Worm (Caenorhabditis elegans): Measurements from ENCODE around the gene lst-4.

Gene lst-4

ce11 chrIV:14089749-14090148 is 20.1 kb upstream of the lst-4 start:
- no peak for TF ChIP-seq ztf-3 (GFP tag; optimal IDR thresholded peaks at IDR 0.05)
- TF ChIP-seq Y53G8AR.9 (GFP tag; conservative IDR thresholded peaks at IDR 0.05): no peak
- TF ChIP-seq sdz-38 (tag; optimal IDR thresholded peaks at IDR 0.05): no peak
- no peak for TF ChIP-seq attf-5 (GFP tag; optimal IDR thresholded peaks at IDR 0.05)
- TF ChIP-seq hmg-1.2 (GFP tag; IDR thresholded peaks at IDR 0.05): no peak
- no peak for TF ChIP-seq ccch-3 (GFP tag; optimal IDR thresholded peaks at IDR 0.05)
- TF ChIP-seq snpc-1.1 (tag; optimal IDR thresholded peaks at IDR 0.05; ENCODE audit: insufficient read depth): no peak
- no peak for TF ChIP-seq ztf-6 (GFP tag; IDR thresholded peaks at IDR 0.05)
- TF ChIP-seq rpc-1 (optimal IDR thresholded peaks at IDR 0.05): no peak
- no peak for TF ChIP-seq rpc-1 (tag; optimal IDR thresholded peaks at IDR 0.05)
- no peak for TF ChIP-seq ama-1 (optimal IDR thresholded peaks at IDR 0.05)
- TF ChIP-seq ama-1 (GFP tag; optimal IDR thresholded peaks at IDR 0.05): no peak
- TF ChIP-seq rcor-1 (GFP tag; IDR thresholded peaks at IDR 0.05): no peak
- TF ChIP-seq F33H1.4 (GFP tag; IDR thresholded peaks at IDR 0.05): no peak
- TF ChIP-seq nfya-2 (GFP tag; IDR thresholded peaks at IDR 0.05): no peak
- TF ChIP-seq dpff-1 (tag; optimal IDR thresholded peaks at IDR 0.05): no peak
- no peak for TF ChIP-seq F57C9.4 (tag; optimal IDR thresholded peaks at IDR 0.05)
- TF ChIP-seq die-1 (tag; optimal IDR thresholded peaks at IDR 0.05): no peak
- TF ChIP-seq D2030.7 (GFP tag; IDR thresholded peaks at IDR 0.05): no peak
- no peak for TF ChIP-seq nhr-120 (GFP tag; IDR thresholded peaks at IDR 0.05)

- TF ChIP-seq akir-1 (GFP tag; optimal IDR thresholded peaks at IDR 0.05): no peak
- no peak for TF ChIP-seq gei-17 (GFP tag; optimal IDR thresholded peaks at IDR 0.05)
- TF ChIP-seq ztf-6 (GFP tag; IDR thresholded peaks at IDR 0.05): no peak
- TF ChIP-seq rpc-1 (optimal IDR thresholded peaks at IDR 0.05): no peak
- no peak for TF ChIP-seq rpc-1 (tag; optimal IDR thresholded peaks at IDR 0.05)
- no peak for TF ChIP-seq dox-1 (GFP tag; IDR thresholded peaks at IDR 0.05)
Observed at ce11 chrIV:14086395-14086794, 16.7 kb upstream of the lst-4 start.

ce11 chrIV:14083505-14083904 is 13.8 kb upstream of the lst-4 start, which contains the start of gene F52B11.2:
Gene F52B11.2, plus strand, starts transcription at chrIV:14083568.
- TF ChIP-seq let-607 (tag; optimal IDR thresholded peaks at IDR 0.05) (no peak), F39B2.1 (GFP tag; IDR thresholded peaks at IDR 0.05) (no peak), mcd-1 (GFP tag; IDR thresholded peaks at IDR 0.05) (no peak), zim-3 (tag; optimal IDR thresholded peaks at IDR 0.05) (no peak), F57C9.4 (tag; optimal IDR thresholded peaks at IDR 0.05) (no peak), F52B5.7 (tag; optimal IDR thresholded peaks at IDR 0.05) (no peak), somi-1 (GFP tag; optimal IDR thresholded peaks at IDR 0.05) (no peak), madf-6 (GFP tag; IDR thresholded peaks at IDR 0.05) (0 out of 2 replicates have a peak, but pooled peaks have one; percentile 10), B0035.1 (tag; optimal IDR thresholded peaks at IDR 0.05) (no peak), F49E8.2 (tag; optimal IDR thresholded peaks at IDR 0.05; ENCODE audit: insufficient read depth) (peak; percentile 46), ceh-27 (GFP tag; optimal IDR thresholded peaks at IDR 0.05) (no peak), ztf-25 (GFP tag; IDR thresholded peaks at IDR 0.05) (0 out of 2 replicates have a peak, but pooled peaks have one; percentile 72), Y95B8A.8 (GFP tag; IDR thresholded peaks at IDR 0.05) (no peak), tbp1 (GFP tag; optimal IDR thresholded peaks at IDR 0.05) (no peak), T26A5.8 (tag; optimal IDR thresholded peaks at IDR 0.05) (no peak), repo-1 (tag; optimal IDR thresholded peaks at IDR 0.05) (peak; percentile 36), hlh-12 (tag; optimal IDR thresholded peaks at IDR 0.05) (no peak), dox-1 (GFP tag; IDR thresholded peaks at IDR 0.05) (no peak), snpc-4 (GFP tag; optimal IDR thresholded peaks at IDR 0.05) (no peak), snpc-4 (tag; optimal IDR thresholded peaks at IDR 0.05) (peak in 2 of 4 experiments; percentile 7 to 63), hmg-20 (GFP tag; IDR thresholded peaks at IDR 0.05) (no peak), cebp-1 (GFP tag; IDR thresholded peaks at IDR 0.05) (no peak), cebp-1 (tag; optimal IDR thresholded peaks at IDR 0.05) (peak; percentile 17), nfya-2 (GFP tag; IDR thresholded peaks at IDR 0.05) (no peak), nhr-120 (GFP tag; IDR thresholded peaks at IDR 0.05) (no peak), Y67H2A.10 (GFP tag; conservative IDR thresholded peaks at IDR 0.05) (no peak), ceh-91 (GFP tag; IDR thresholded peaks at IDR 0.05) (no peak), zfh-2 (GFP tag; conservative IDR thresholded peaks at IDR 0.05) (no peak), unc-130 (GFP tag; optimal IDR thresholded peaks at IDR 0.05) (no peak)

Data from whole organism, young adult.